Fruit fly (Drosophila melanogaster): ENCODE data around the gene SCCRO.

SCCRO gene

DNA sequence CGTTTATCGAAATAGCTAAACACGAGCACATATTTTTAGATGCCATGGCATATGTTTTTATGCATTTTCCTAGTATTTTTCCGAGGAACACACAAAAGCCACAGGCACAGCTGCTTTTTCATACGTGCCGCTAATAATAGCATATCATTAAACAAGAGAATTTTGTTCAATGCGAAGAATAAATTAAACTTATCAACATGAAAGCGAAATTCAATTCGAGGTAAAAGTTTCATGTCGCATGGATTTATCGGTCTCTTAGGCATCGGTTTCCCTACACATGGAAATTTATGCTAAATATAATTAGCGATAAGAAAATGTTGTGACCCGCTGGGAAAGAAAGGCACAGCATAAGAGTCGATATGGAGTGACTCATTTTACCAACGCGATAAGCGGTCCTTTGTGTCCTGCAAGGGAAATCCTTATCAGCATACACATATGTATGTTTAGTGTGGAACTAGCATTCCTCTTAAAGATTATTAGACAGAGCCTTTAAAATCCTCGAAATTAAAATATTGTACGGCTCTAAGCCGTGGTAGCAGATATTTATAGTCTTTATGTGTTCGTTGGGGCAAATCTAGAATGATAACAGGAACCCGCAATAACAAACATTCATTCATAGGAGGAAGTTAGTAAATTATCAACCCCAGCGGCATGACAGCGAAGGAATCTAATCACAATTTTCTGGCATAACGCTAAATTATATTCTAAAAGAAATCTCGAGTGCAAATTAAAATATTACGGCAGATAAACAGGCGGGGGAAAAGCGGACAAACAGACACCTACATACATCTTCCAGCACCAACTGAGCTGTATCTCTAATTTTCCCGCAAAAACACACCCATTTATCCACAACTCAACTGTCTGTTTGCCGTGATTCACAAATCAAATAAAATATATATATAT, 31.6 kb upstream of the SCCRO start, which contains the start of gene CG43248:
Gene CG43248, minus strand, starts transcription at position 51 of the 903 bp plus-strand sequence.
- TF ChIP-seq toe (GFP tag; optimal IDR thresholded peaks at IDR 0.05) (no peak), Clk (GFP tag; optimal IDR thresholded peaks at IDR 0.05) (no peak), cic (GFP tag; optimal IDR thresholded peaks at IDR 0.05) (peak; percentile 85)

DNA sequence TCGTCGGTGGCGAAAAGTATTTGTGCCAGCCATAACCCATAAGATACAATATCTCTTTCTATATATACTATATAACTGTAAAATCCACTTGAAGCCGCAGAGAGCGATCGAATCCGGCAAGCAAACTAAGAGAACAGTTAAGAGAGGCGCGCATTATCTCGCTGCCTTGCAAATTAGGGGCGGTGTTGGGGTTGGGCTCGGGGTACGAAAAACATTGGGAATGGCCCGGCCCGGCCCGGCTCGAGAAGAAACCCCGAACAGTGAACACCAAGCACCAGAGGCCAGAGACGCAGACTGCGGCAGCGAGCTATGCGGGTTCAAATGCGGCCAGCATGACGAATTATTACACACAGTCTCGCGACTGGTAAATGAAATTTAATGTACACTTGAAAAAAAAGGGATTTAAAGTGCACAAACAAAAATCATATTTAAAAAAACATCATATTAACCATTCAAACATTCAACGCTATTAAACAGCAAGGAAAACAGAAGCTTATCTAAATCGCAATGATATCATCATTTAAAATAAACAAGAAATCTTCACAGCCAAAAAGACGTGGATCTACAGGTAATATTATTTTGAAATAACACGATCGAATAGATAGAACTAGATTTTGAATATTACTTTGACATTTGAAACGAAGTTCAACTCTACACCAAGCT, 30.7 kb upstream of the SCCRO start:
- TF ChIP-seq Crg-1 (GFP tag; optimal IDR thresholded peaks at IDR 0.05), result no peak
- TF ChIP-seq Mnt (GFP tag; optimal IDR thresholded peaks at IDR 0.05), result no peak
- TF ChIP-seq ovo (GFP tag; optimal IDR thresholded peaks at IDR 0.05), result peak; percentile 57
- peak; percentile 5 for TF ChIP-seq toe (GFP tag; optimal IDR thresholded peaks at IDR 0.05)
- peak; percentile 2 for TF ChIP-seq CG5204 (GFP tag; optimal IDR thresholded peaks at IDR 0.05)
- TF ChIP-seq kay (GFP tag; ENCODE audit: borderline replicate concordance), result peak; percentile 83
- peak; percentile 22 for TF ChIP-seq tj (GFP tag; optimal IDR thresholded peaks at IDR 0.05)
- no peak for TF ChIP-seq CG33017 (tag; optimal IDR thresholded peaks at IDR 0.05)
- TF ChIP-seq CG14711 (tag; optimal IDR thresholded peaks at IDR 0.05), result peak; percentile 23
- TF ChIP-seq Hr96 (GFP tag; optimal IDR thresholded peaks at IDR 0.05), result peak; percentile 23
- TF ChIP-seq CG12768 (GFP tag; optimal IDR thresholded peaks at IDR 0.05), result peak; percentile 82
- TF ChIP-seq Clk (GFP tag; optimal IDR thresholded peaks at IDR 0.05), result no peak

DNA sequence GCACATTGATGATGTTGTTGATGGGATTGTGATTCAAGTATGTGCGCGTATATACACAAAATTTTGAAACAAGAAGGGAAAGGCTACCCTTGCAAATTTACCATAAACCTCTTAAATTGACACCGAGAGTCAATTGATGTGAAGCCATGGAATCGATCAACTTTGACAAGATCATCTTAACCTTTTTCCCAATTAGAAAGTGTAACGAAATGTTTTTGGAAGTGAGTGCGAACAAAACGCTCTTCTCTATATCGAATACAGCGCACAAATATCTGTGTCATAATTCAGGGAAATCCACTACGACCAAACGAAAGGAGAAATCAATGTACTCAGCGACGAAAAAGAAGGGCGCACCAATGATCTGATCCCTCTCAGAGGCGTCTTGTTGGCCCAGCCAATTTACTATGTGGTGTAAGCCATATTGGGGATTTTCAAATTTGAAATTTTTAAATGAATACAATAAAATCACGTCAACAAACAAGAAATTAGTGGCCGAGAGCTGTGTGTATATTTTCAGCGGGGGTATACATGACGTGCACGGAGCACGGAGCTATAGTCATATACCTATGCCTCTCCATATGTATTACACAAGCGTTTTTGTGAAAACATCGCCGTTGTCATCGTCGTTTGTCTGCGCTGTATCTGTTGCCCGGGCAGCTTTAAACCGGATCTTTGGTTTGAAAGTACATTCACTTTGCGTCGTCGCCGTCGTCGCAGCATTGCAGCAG, 29.7 kb upstream of the SCCRO start:
- no peak for TF ChIP-seq cnc (optimal IDR thresholded peaks at IDR 0.05)
- peak; percentile 23 for TF ChIP-seq CG5204 (GFP tag; optimal IDR thresholded peaks at IDR 0.05)
- TF ChIP-seq Hr96 (GFP tag; optimal IDR thresholded peaks at IDR 0.05), result peak; percentile 7
- peak; percentile 24 for TF ChIP-seq CG14711 (tag; optimal IDR thresholded peaks at IDR 0.05)
- peak; percentile 14 for TF ChIP-seq CG7101 (tag; optimal IDR thresholded peaks at IDR 0.05)
- peak; percentile 85 for TF ChIP-seq kay (GFP tag; ENCODE audit: borderline replicate concordance)

DNA sequence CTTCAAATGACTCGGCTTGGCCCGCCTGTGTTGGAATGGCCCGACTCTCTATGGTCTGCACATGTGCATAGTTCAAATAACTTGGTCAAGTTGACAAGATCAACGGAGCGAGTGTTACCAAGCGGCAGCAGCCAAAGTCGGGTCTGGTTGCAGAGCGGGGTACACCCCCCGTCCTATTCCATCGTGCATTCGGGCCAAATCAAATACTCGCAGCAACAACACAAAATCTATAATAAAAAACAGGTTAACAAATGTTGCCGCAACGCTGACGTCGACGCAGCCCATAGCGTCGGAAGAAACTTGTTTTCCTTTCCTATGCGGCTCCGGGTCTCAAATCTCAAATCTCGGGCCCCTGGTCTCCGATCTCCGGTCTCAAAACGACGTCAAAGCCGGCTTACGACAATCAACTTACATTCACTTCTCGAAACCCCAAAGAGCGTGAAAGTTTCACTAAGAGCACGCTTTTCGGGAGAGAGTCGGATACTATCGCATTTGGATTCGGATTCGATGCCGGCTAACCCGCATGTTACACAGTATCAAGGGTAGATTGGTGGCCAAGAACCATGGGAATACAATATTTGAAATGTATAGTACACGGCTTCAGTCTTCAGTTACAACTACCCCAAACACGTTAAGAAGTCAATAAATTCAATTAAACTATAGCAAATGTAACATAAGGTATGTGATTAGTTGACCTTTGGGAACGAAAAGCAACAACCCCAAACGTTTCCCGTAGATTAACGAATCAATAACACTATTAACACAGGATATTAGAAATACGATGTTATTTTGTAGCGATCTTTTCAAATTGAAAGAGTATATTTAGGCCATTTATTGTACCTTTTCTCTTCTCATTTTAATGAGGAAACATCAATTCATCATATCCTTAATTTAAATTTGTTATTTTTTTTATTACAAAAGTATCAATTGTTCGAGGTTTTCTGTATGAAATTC, 28.7 kb upstream of the SCCRO start:
- peak; percentile 55 for TF ChIP-seq Mnt (GFP tag; optimal IDR thresholded peaks at IDR 0.05)
- peak; percentile 13 for TF ChIP-seq Clk (GFP tag; optimal IDR thresholded peaks at IDR 0.05)
- TF ChIP-seq cnc (optimal IDR thresholded peaks at IDR 0.05), result no peak
- peak; percentile 28 for TF ChIP-seq bab1 (GFP tag; optimal IDR thresholded peaks at IDR 0.05)
- TF ChIP-seq pad (GFP tag; optimal IDR thresholded peaks at IDR 0.05), result peak; percentile 40
- peak; percentile 51 for TF ChIP-seq CG12768 (GFP tag; optimal IDR thresholded peaks at IDR 0.05)
- TF ChIP-seq cic (GFP tag; optimal IDR thresholded peaks at IDR 0.05), result no peak
- peak; percentile 78 for TF ChIP-seq CG5204 (GFP tag; optimal IDR thresholded peaks at IDR 0.05)
- no peak for TF ChIP-seq kay (GFP tag; ENCODE audit: borderline replicate concordance)
- TF ChIP-seq CG11617 (GFP tag; optimal IDR thresholded peaks at IDR 0.05), result peak; percentile 86
- TF ChIP-seq Hr96 (GFP tag; optimal IDR thresholded peaks at IDR 0.05), result peak; percentile 64
- peak; percentile 61 for TF ChIP-seq Crg-1 (GFP tag; optimal IDR thresholded peaks at IDR 0.05)
- peak; percentile 43 for TF ChIP-seq CG33017 (tag; optimal IDR thresholded peaks at IDR 0.05)
- TF ChIP-seq CG7101 (tag; optimal IDR thresholded peaks at IDR 0.05), result peak; percentile 59
- TF ChIP-seq ovo (GFP tag; optimal IDR thresholded peaks at IDR 0.05), result no peak
- peak; percentile 30 for TF ChIP-seq CG1620 (GFP tag; optimal IDR thresholded peaks at IDR 0.05)
- no peak for TF ChIP-seq CG14711 (tag; optimal IDR thresholded peaks at IDR 0.05)
- TF ChIP-seq tj (GFP tag; optimal IDR thresholded peaks at IDR 0.05), result peak; percentile 56
- peak; percentile 79 for TF ChIP-seq toe (GFP tag; optimal IDR thresholded peaks at IDR 0.05)
- peak; percentile 60 for TF ChIP-seq CG7045 (GFP tag; optimal IDR thresholded peaks at IDR 0.05)

DNA sequence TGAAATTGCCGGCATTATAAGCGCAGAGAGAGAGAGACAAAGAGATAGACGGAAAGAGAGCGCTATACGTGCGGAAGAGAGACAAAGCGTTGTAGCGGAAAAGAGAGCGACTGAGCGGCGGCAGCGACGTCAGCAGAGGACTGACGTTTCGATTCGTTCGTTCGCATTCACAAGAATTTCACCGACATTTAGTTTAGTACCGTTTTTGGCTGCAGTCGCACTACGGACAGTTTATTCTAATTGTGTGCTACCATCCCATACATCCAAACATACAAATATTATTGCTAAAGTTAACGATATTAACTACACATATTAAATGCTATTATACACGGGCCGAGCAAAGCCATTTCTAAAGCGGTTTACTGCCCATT, 28.0 kb upstream of the SCCRO start, which contains the start of gene CrebA:
Gene CrebA, plus strand, starts transcription at position 168 of the 371 bp plus-strand sequence.
- TF ChIP-seq Mnt (GFP tag; optimal IDR thresholded peaks at IDR 0.05) (no peak), CG7101 (tag; optimal IDR thresholded peaks at IDR 0.05) (no peak), CG11617 (GFP tag; optimal IDR thresholded peaks at IDR 0.05) (no peak), kay (GFP tag; ENCODE audit: borderline replicate concordance) (peak; percentile 21)

Measured in whole organism, adult.